Worm (Caenorhabditis elegans) whole organism, L4 larva: ENCODE results near the gene C41G11.1.

Experiments
- D1046.2 ChIP-seq: fragments of 200-800 bp; sonication (Bioruptor generic); IDR thresholded peaks from 2 replicates; pipeline ENCODE4 v1.3.6; 2022; ENCODE audit warnings: missing genetic modification characterization, missing compliant biosample characterization
- F10B5.3 ChIP-seq: sonication (generic microtip); optimal IDR thresholded peaks from 2 replicates; lab custom pipeline; 2016; ENCODE audit warnings: mild to moderate bottlenecking, missing genetic modification characterization, missing compliant biosample characterization
- F26F4.8 ChIP-seq: fragments of 200-800 bp; sonication (Bioruptor generic); conservative IDR thresholded peaks from 2 replicates; pipeline ENCODE4 v1.3.6; 2022; ENCODE audit warnings: missing genetic modification characterization, missing compliant biosample characterization
- F44E2.7 ChIP-seq: fragments of 200-800 bp; sonication (Bioruptor generic); IDR thresholded peaks from 2 replicates; pipeline ENCODE4 v2.1.2; 2022; ENCODE audit warnings: missing genetic modification characterization, missing compliant biosample characterization
- R02D3.7 ChIP-seq: fragments of 150-350 bp; sonication (generic microtip); optimal IDR thresholded peaks from 3 replicates; lab custom pipeline; 2014; ENCODE audit warnings: missing biosample characterization, missing genetic modification characterization
- T26A8.4 ChIP-seq: fragments of 200-800 bp; sonication (Bioruptor generic); IDR thresholded peaks from 2 replicates; pipeline ENCODE4 v1.3.6; 2022; ENCODE audit warnings: missing genetic modification characterization, missing compliant biosample characterization
- aha-1 ChIP-seq: fragments of 150-350 bp; peaks from one replicate; lab custom pipeline; 2014; ENCODE audit warnings: missing biosample characterization, missing genetic modification characterization
- arid-1 ChIP-seq: fragments of 200-800 bp; sonication (Bioruptor generic); conservative IDR thresholded peaks from 2 replicates; pipeline ENCODE4 v1.3.6; 2022; ENCODE audit warnings: missing genetic modification reagents, missing genetic modification characterization, missing compliant biosample characterization
- attf-4 ChIP-seq: sonication (generic microtip); optimal IDR thresholded peaks from 3 replicates; lab custom pipeline; 2017; ENCODE audit warnings: missing biosample characterization, missing genetic modification characterization
- ceh-32 ChIP-seq: sonication (generic microtip); optimal IDR thresholded peaks from 2 replicates; lab custom pipeline; 2016; ENCODE audit warnings: mild to moderate bottlenecking, missing genetic modification characterization, missing compliant biosample characterization; ENCODE audit not compliant: poor library complexity
- ceh-44 ChIP-seq: fragments of 200-800 bp; sonication (Bioruptor generic); IDR thresholded peaks from 2 replicates; pipeline ENCODE4 v1.3.6; 2022; ENCODE audit warnings: missing genetic modification reagents, missing genetic modification characterization, missing compliant biosample characterization
- ctbp-1 ChIP-seq: fragments of 200-800 bp; sonication (Bioruptor generic); IDR thresholded peaks from 2 replicates; pipeline ENCODE4 v1.3.6; 2022; ENCODE audit warnings: missing genetic modification reagents, missing genetic modification characterization, missing compliant biosample characterization
- daf-16 ChIP-seq, 3 experiments: sonication (generic microtip); optimal IDR thresholded peaks; 2 replicates each; lab custom pipeline; 2016 to 2017; ENCODE audit warnings: missing genetic modification characterization in 3 of 3, missing genetic modification reagents in 3 of 3, mild to moderate bottlenecking in 2 of 3, missing compliant biosample characterization in 2 of 3, missing biosample characterization in 1 of 3, moderate library complexity in 1 of 3
- daf-8 ChIP-seq: fragments of 200-800 bp; sonication (Bioruptor generic); IDR thresholded peaks from 2 replicates; pipeline ENCODE4 v1.3.6; 2022; ENCODE audit warnings: missing genetic modification characterization, missing compliant biosample characterization
- dmd-6 ChIP-seq: fragments of 200-800 bp; sonication (Bioruptor generic); IDR thresholded peaks from 2 replicates; pipeline ENCODE4 v1.3.6; 2022; ENCODE audit warnings: missing genetic modification reagents, missing genetic modification characterization, missing compliant biosample characterization
- dve-1 ChIP-seq: sonication (generic microtip); optimal IDR thresholded peaks from 2 replicates; lab custom pipeline; 2017; ENCODE audit warnings: antibody characterized with exemption, mild to moderate bottlenecking, missing genetic modification characterization, missing compliant biosample characterization; ENCODE audit not compliant: insufficient read depth
- egl-27 ChIP-seq: sonication (generic microtip); optimal IDR thresholded peaks from 3 replicates; lab custom pipeline; 2017; ENCODE audit warnings: missing biosample characterization, missing genetic modification reagents, missing genetic modification characterization
- fkh-10 ChIP-seq: fragments of 150-350 bp; optimal IDR thresholded peaks from 2 replicates; lab custom pipeline; 2014; ENCODE audit warnings: missing biosample characterization, missing genetic modification reagents, missing genetic modification characterization
- gei-8 ChIP-seq: fragments of 200-800 bp; sonication (Bioruptor generic); optimal IDR thresholded peaks from 2 replicates; lab custom pipeline; 2018; ENCODE audit warnings: mild to moderate bottlenecking, missing genetic modification characterization, missing compliant biosample characterization
- hlh-11 ChIP-seq: fragments of 200-800 bp; sonication (Bioruptor generic); optimal IDR thresholded peaks from 2 replicates; lab custom pipeline; 2018; ENCODE audit warnings: mild to moderate bottlenecking, missing genetic modification characterization, missing compliant biosample characterization
- hlh-30 ChIP-seq: sonication (generic microtip); optimal IDR thresholded peaks from 2 replicates; lab custom pipeline; 2017; ENCODE audit warnings: antibody characterized with exemption, mild to moderate bottlenecking, missing genetic modification characterization, missing compliant biosample characterization; ENCODE audit not compliant: insufficient read depth
- hmg-1.1 ChIP-seq: fragments of 200-800 bp; sonication (Bioruptor generic); IDR thresholded peaks from 2 replicates; pipeline ENCODE4 v1.3.6; 2022; ENCODE audit warnings: missing genetic modification reagents, missing genetic modification characterization, missing compliant biosample characterization
- lin-1 ChIP-seq: fragments of 200-800 bp; sonication (Bioruptor generic); IDR thresholded peaks from 2 replicates; pipeline ENCODE4 v1.3.6; 2022; ENCODE audit warnings: missing genetic modification reagents, missing genetic modification characterization, missing compliant biosample characterization
- lin-29 ChIP-seq: fragments of 200-800 bp; sonication (Bioruptor generic); IDR thresholded peaks from 2 replicates; pipeline ENCODE4 v1.3.6; 2022; ENCODE audit warnings: missing genetic modification reagents, missing genetic modification characterization, missing compliant biosample characterization
- lin-38 ChIP-seq: fragments of 200-800 bp; sonication (Bioruptor generic); IDR thresholded peaks from 2 replicates; pipeline ENCODE4 v1.3.6; 2022; ENCODE audit warnings: missing genetic modification reagents, missing genetic modification characterization, missing compliant biosample characterization
- lir-3 ChIP-seq: sonication (generic microtip); optimal IDR thresholded peaks from 2 replicates; lab custom pipeline; 2016; ENCODE audit warnings: mild to moderate bottlenecking, missing genetic modification characterization, missing compliant biosample characterization
- lsy-2 ChIP-seq, 2 experiments: fragments of 150-350 bp in 1 of 2; sonication (generic microtip) in 1 of 2; optimal IDR thresholded peaks; 2 replicates each; lab custom pipeline; 2014 to 2017; ENCODE audit warnings: missing biosample characterization in 2 of 2, missing genetic modification characterization in 2 of 2
- madf-5 ChIP-seq, 2 experiments: fragments of 200-800 bp; sonication (Bioruptor generic); IDR thresholded peaks; 2 replicates each; pipeline ENCODE4 v1.3.6; 2022; ENCODE audit warnings: missing compliant biosample characterization in 2 of 2, missing genetic modification characterization in 2 of 2
- mdl-1 ChIP-seq, 2 experiments: fragments of 150-350 bp in 1 of 2; sonication (generic microtip) in 1 of 2; optimal IDR thresholded peaks; 2 replicates each; lab custom pipeline; 2014 to 2017; ENCODE audit warnings: missing biosample characterization in 2 of 2, missing genetic modification characterization in 2 of 2
- mdt-29 ChIP-seq: fragments of 200-800 bp; sonication (Bioruptor generic); IDR thresholded peaks from 2 replicates; pipeline ENCODE4 v1.3.6; 2022; ENCODE audit warnings: missing genetic modification reagents, missing genetic modification characterization, missing compliant biosample characterization
- mes-2 ChIP-seq: sonication (generic microtip); optimal IDR thresholded peaks from 2 replicates; lab custom pipeline; 2016; ENCODE audit warnings: missing genotype, mild to moderate bottlenecking, missing genetic modification characterization, missing compliant biosample characterization; ENCODE audit not compliant: poor library complexity, severe bottlenecking
- mxl-2 ChIP-seq: fragments of 200-800 bp; sonication (Bioruptor generic); conservative IDR thresholded peaks from 2 replicates; pipeline ENCODE4 v1.3.6; 2022; ENCODE audit warnings: missing genetic modification reagents, missing genetic modification characterization, missing compliant biosample characterization
- mxl-3 ChIP-seq: fragments of 200-800 bp; sonication (Bioruptor generic); optimal IDR thresholded peaks from 2 replicates; lab custom pipeline; 2018; ENCODE audit warnings: mild to moderate bottlenecking, missing genetic modification characterization, missing compliant biosample characterization
- nhr-10 ChIP-seq: fragments of 150-350 bp; optimal IDR thresholded peaks from 2 replicates; lab custom pipeline; 2014; ENCODE audit warnings: missing biosample characterization, missing genetic modification characterization
- nhr-102 ChIP-seq: sonication (generic microtip); optimal IDR thresholded peaks from 2 replicates; lab custom pipeline; 2016; ENCODE audit warnings: mild to moderate bottlenecking, missing genetic modification characterization, moderate library complexity, missing compliant biosample characterization
- nhr-11 ChIP-seq: fragments of 150-350 bp; optimal IDR thresholded peaks from 2 replicates; lab custom pipeline; 2014; ENCODE audit warnings: missing biosample characterization, missing genetic modification characterization
- nhr-237 ChIP-seq: sonication (generic microtip); optimal IDR thresholded peaks from 2 replicates; lab custom pipeline; 2017; ENCODE audit warnings: missing biosample characterization, missing genetic modification characterization
- nhr-28 ChIP-seq: fragments of 150-350 bp; optimal IDR thresholded peaks from 2 replicates; lab custom pipeline; 2014; ENCODE audit warnings: missing biosample characterization, missing genetic modification characterization
- nhr-41 ChIP-seq: fragments of 200-800 bp; sonication (Bioruptor generic); IDR thresholded peaks from 2 replicates; pipeline ENCODE4 v1.3.6; 2022; ENCODE audit warnings: missing genetic modification reagents, missing genetic modification characterization, missing compliant biosample characterization
- nhr-6 ChIP-seq: fragments of 150-350 bp; optimal IDR thresholded peaks from 2 replicates; lab custom pipeline; 2014; ENCODE audit warnings: missing biosample characterization, missing genetic modification characterization
- php-3 ChIP-seq: fragments of 200-800 bp; sonication (Bioruptor generic); IDR thresholded peaks from 2 replicates; pipeline ENCODE4 v1.3.6; 2022; ENCODE audit warnings: missing genetic modification reagents, missing genetic modification characterization, missing compliant biosample characterization
- pqm-1 ChIP-seq: sonication (generic microtip); optimal IDR thresholded peaks from 2 replicates; lab custom pipeline; 2017; ENCODE audit warnings: missing biosample characterization, missing genetic modification characterization
- sdz-12 ChIP-seq: fragments of 200-800 bp; sonication (Bioruptor generic); optimal IDR thresholded peaks from 2 replicates; lab custom pipeline; 2018; ENCODE audit warnings: mild to moderate bottlenecking, missing genetic modification characterization, missing compliant biosample characterization
- set-16 ChIP-seq: fragments of 200-800 bp; sonication (Bioruptor generic); IDR thresholded peaks from 2 replicates; pipeline ENCODE4 v1.3.6; 2022; ENCODE audit warnings: missing genetic modification reagents, missing genetic modification characterization, missing compliant biosample characterization
- spr-3 ChIP-seq: fragments of 200-800 bp; sonication (Bioruptor generic); optimal IDR thresholded peaks from 2 replicates; lab custom pipeline; 2018; ENCODE audit warnings: mild to moderate bottlenecking, missing genetic modification characterization, missing compliant biosample characterization
- unc-62 ChIP-seq, 3 experiments: fragments of 150-350 bp in 1 of 3; sonication (generic microtip); optimal IDR thresholded peaks in 2 of 3; peaks in 1 of 3; 1 replicate in 1 of 3; 2 replicates in 2 of 3; lab custom pipeline; 2014 to 2017; ENCODE audit warnings: missing biosample characterization in 3 of 3, missing genetic modification characterization in 3 of 3, missing genetic modification reagents in 3 of 3, missing genotype in 1 of 3
- zip-2 ChIP-seq: fragments of 150-350 bp; optimal IDR thresholded peaks from 2 replicates; lab custom pipeline; 2014; ENCODE audit warnings: missing biosample characterization, missing genetic modification characterization
- ztf-11 ChIP-seq: fragments of 150-350 bp; optimal IDR thresholded peaks from 2 replicates; lab custom pipeline; 2014; ENCODE audit warnings: missing biosample characterization, missing genetic modification characterization

Gene C41G11.1

ce11 chrX:5696197-5696596, 23.8 kb downstream of the C41G11.1 start (continued):
- peak; percentile 15 to 35 for TF ChIP-seq lsy-2 (tag; optimal IDR thresholded peaks at IDR 0.05; lab: Kevin White, UChicago)
- peak; percentile 78 for TF ChIP-seq aha-1
- TF ChIP-seq nhr-6 (tag; lab: Kevin White, UChicago), result no peak
- no peak for TF ChIP-seq sdz-12 (GFP tag; lab: Kevin White, UChicago)
- TF ChIP-seq fkh-10, result no peak
- TF ChIP-seq nhr-41 (GFP tag; lab: Robert Waterston, UW), result 0 out of 2 replicates have a peak, but pooled peaks have one; percentile 48
- TF ChIP-seq daf-16 (GFP tag; optimal IDR thresholded peaks at IDR 0.05; lab: Kevin White, UChicago), result peak in 1 of 2 experiments; percentile 2
- TF ChIP-seq daf-16 (tag; optimal IDR thresholded peaks at IDR 0.05; lab: Kevin White, UChicago), result peak; percentile 77
- no peak for TF ChIP-seq spr-3 (GFP tag; lab: Kevin White, UChicago)
- TF ChIP-seq mdl-1 (tag; optimal IDR thresholded peaks at IDR 0.05; lab: Kevin White, UChicago), result peak in 1 of 2 experiments; percentile 75
- peak; percentile 90 for TF ChIP-seq dmd-6
- TF ChIP-seq mes-2 (tag; lab: Kevin White, UChicago), result peak; percentile 38
- TF ChIP-seq mdt-29, result peak; percentile 72
- no peak for TF ChIP-seq egl-27 (tag; lab: Kevin White, UChicago)
- TF ChIP-seq nhr-10 (tag; lab: Kevin White, UChicago), result peak; percentile 53
- 0 out of 2 replicates have a peak, but pooled peaks have one; percentile 44 for TF ChIP-seq ctbp-1
- no peak for TF ChIP-seq F10B5.3 (tag; lab: Kevin White, UChicago)
- no peak for TF ChIP-seq mxl-2
- TF ChIP-seq php-3 (GFP tag; lab: Robert Waterston, UW), result 0 out of 2 replicates have a peak, but pooled peaks have one; percentile 48
- no peak for TF ChIP-seq F44E2.7
- TF ChIP-seq arid-1 (GFP tag; lab: Robert Waterston, UW), result no peak
- TF ChIP-seq set-16, result peak; percentile 35; the same call in 1 of the 2 replicates
- no peak for TF ChIP-seq D1046.2
- no peak for TF ChIP-seq lir-3 (tag; lab: Kevin White, UChicago)
- TF ChIP-seq madf-5 (GFP tag; IDR thresholded peaks at IDR 0.05; lab: Robert Waterston, UW), result no peak
- TF ChIP-seq unc-62 (GFP tag; optimal IDR thresholded peaks at IDR 0.05 in 1 of 2; lab: Kevin White, UChicago), result peak in 1 of 2 experiments; percentile 61
- TF ChIP-seq unc-62 (tag; optimal IDR thresholded peaks at IDR 0.05; lab: Kevin White, UChicago), result no peak
- TF ChIP-seq zip-2 (tag; lab: Kevin White, UChicago), result no peak
- peak; percentile 24 for TF ChIP-seq nhr-11
- TF ChIP-seq ztf-11, result no peak
- TF ChIP-seq lin-1 (GFP tag; lab: Robert Waterston, UW), result peak; percentile 35; the same call in 1 of the 2 replicates
- TF ChIP-seq, all 104 proteins: peak for 30

- TF ChIP-seq dve-1 (tag; lab: Kevin White, UChicago) (peak; percentile 29), R02D3.7 (tag; lab: Kevin White, UChicago) (no peak), spr-3 (GFP tag; lab: Kevin White, UChicago) (no peak), nhr-102 (tag; lab: Kevin White, UChicago) (no peak), nhr-237 (tag; lab: Kevin White, UChicago) (no peak), hlh-30 (peak; percentile 56), unc-62 (GFP tag; optimal IDR thresholded peaks at IDR 0.05 in 1 of 2; lab: Kevin White, UChicago) (peak in 1 of 2 experiments; percentile 93), unc-62 (tag; optimal IDR thresholded peaks at IDR 0.05; lab: Kevin White, UChicago) (no peak), dmd-6 (peak; percentile 41), lin-29 (no peak), attf-4 (tag; lab: Kevin White, UChicago) (no peak), mes-2 (tag; lab: Kevin White, UChicago) (peak; percentile 11), daf-8 (no peak), nhr-28 (tag; lab: Kevin White, UChicago) (peak; percentile 58), lin-38 (GFP tag; lab: Robert Waterston, UW) (no peak), mxl-3 (no peak), T26A8.4 (GFP tag; lab: Robert Waterston, UW) (no peak), mdl-1 (tag; optimal IDR thresholded peaks at IDR 0.05; lab: Kevin White, UChicago) (peak in 1 of 2 experiments; percentile 6), hlh-11 (peak; percentile 56), ceh-44 (GFP tag; lab: Robert Waterston, UW) (no peak), daf-16 (GFP tag; optimal IDR thresholded peaks at IDR 0.05; lab: Kevin White, UChicago) (no peak), daf-16 (tag; optimal IDR thresholded peaks at IDR 0.05; lab: Kevin White, UChicago) (peak; percentile 33), aha-1 (no peak), gei-8 (no peak), hmg-1.1 (GFP tag; lab: Robert Waterston, UW) (no peak), F26F4.8 (no peak), pqm-1 (tag; lab: Kevin White, UChicago) (peak; percentile 17), ceh-32 (tag; lab: Kevin White, UChicago) (no peak)
These were observed 24.6 kb downstream of the C41G11.1 start for ce11 chrX:5695416-5695815.
